Fruit fly (Drosophila melanogaster) whole organism, embryonic: ENCODE results near the gene Acat2.

Experiments used
- Adf1 ChIP-seq: fragments of 200-800 bp; sonication (Bioruptor generic); IDR thresholded peaks from 2 replicates; pipeline ENCODE4 v1.3.6; 2022; ENCODE audit warnings: missing biosample characterization, missing genetic modification characterization
- Atf-2 ChIP-seq: fragments of 200-800 bp; sonication (Bioruptor generic); optimal IDR thresholded peaks from 2 replicates; lab custom pipeline; 2016; ENCODE audit warnings: missing biosample characterization, missing genetic modification characterization
- CG10274 ChIP-seq: fragments of 200-800 bp; sonication (Bioruptor generic); optimal IDR thresholded peaks from 3 replicates; lab custom pipeline; 2017; ENCODE audit warnings: missing biosample characterization, mild to moderate bottlenecking, missing genetic modification characterization
- CG10431 ChIP-seq: fragments of 200-800 bp; sonication (Bioruptor generic); optimal IDR thresholded peaks from 3 replicates; lab custom pipeline; 2018; ENCODE audit warnings: missing biosample characterization, mild to moderate bottlenecking, missing genetic modification characterization
- CG11093 ChIP-seq: fragments of 200-800 bp; sonication (Bioruptor generic); IDR thresholded peaks from 3 replicates; pipeline ENCODE4 v1.3.6; 2022; ENCODE audit warnings: missing biosample characterization, missing genetic modification characterization
- CG13287 ChIP-seq: fragments of 200-800 bp; sonication (Bioruptor generic); IDR thresholded peaks from 2 replicates; pipeline ENCODE4 v1.3.6; 2022; ENCODE audit warnings: missing biosample characterization, missing genetic modification characterization; ENCODE audit not compliant: partially characterized antibody
- CG13424 ChIP-seq: fragments of 200-800 bp; sonication (Bioruptor generic); optimal IDR thresholded peaks from 2 replicates; lab custom pipeline; 2019; ENCODE audit warnings: missing biosample characterization, mild to moderate bottlenecking, missing genetic modification characterization, moderate library complexity
- CG13624 ChIP-seq: fragments of 200-800 bp; sonication (Bioruptor generic); optimal IDR thresholded peaks from 2 replicates; lab custom pipeline; 2016; ENCODE audit warnings: missing biosample characterization, missing genetic modification characterization
- CG14014 ChIP-seq: fragments of 200-800 bp; sonication (Bioruptor generic); IDR thresholded peaks from 2 replicates; pipeline ENCODE4 v1.3.6; 2022; ENCODE audit warnings: missing biosample characterization, missing genetic modification characterization
- CG1603 ChIP-seq: fragments of 200-800 bp; sonication (Bioruptor generic); optimal IDR thresholded peaks from 2 replicates; lab custom pipeline; 2019; ENCODE audit warnings: missing biosample characterization, mild to moderate bottlenecking, missing genetic modification characterization, moderate library complexity
- CG16779 ChIP-seq: fragments of 200-800 bp; sonication (Bioruptor generic); IDR thresholded peaks from 2 replicates; pipeline ENCODE4 v1.3.6; 2022; ENCODE audit warnings: missing biosample characterization, missing genetic modification characterization
- CG18262 ChIP-seq: fragments of 200-800 bp; optimal IDR thresholded peaks from 3 replicates; lab custom pipeline; 2019; ENCODE audit warnings: missing biosample characterization, mild to moderate bottlenecking, missing genetic modification characterization, moderate library complexity
- CG2202 ChIP-seq: fragments of 200-800 bp; sonication (Bioruptor generic); optimal IDR thresholded peaks from 2 replicates; lab custom pipeline; 2018; ENCODE audit warnings: missing biosample characterization, mild to moderate bottlenecking, missing genetic modification characterization
- CG31224 ChIP-seq: fragments of 200-800 bp; sonication (Bioruptor generic); IDR thresholded peaks from 2 replicates; pipeline ENCODE4 v1.3.6; 2022; ENCODE audit warnings: missing biosample characterization, missing genetic modification characterization
- CG3281 ChIP-seq: fragments of 200-800 bp; sonication (Bioruptor generic); optimal IDR thresholded peaks from 3 replicates; lab custom pipeline; 2017; ENCODE audit warnings: missing biosample characterization, mild to moderate bottlenecking, missing genetic modification characterization
- CG4707 ChIP-seq: fragments of 200-800 bp; sonication (Bioruptor generic); optimal IDR thresholded peaks from 2 replicates; lab custom pipeline; 2018; ENCODE audit warnings: missing biosample characterization, mild to moderate bottlenecking, missing genetic modification characterization, moderate library complexity
- CG4854 ChIP-seq: fragments of 200-800 bp; sonication (Bioruptor generic); optimal IDR thresholded peaks from 2 replicates; lab custom pipeline; 2016; ENCODE audit warnings: missing biosample characterization, missing genetic modification characterization, inconsistent platforms
- CG5245 ChIP-seq: fragments of 200-800 bp; sonication (Bioruptor generic); optimal IDR thresholded peaks from 3 replicates; lab custom pipeline; 2016; ENCODE audit warnings: missing biosample characterization, missing genetic modification characterization
- CG6254 ChIP-seq: fragments of 200-800 bp; sonication (Bioruptor generic); optimal IDR thresholded peaks from 3 replicates; lab custom pipeline; 2017; ENCODE audit warnings: mild to moderate bottlenecking, missing biosample characterization, missing genetic modification reagents, missing genetic modification characterization
- CG6654 ChIP-seq: fragments of 200-800 bp; sonication (Bioruptor generic); optimal IDR thresholded peaks from 2 replicates; lab custom pipeline; 2017; ENCODE audit warnings: missing biosample characterization, mild to moderate bottlenecking, missing genetic modification characterization
- CG9797 ChIP-seq: fragments of 200-800 bp; sonication (Bioruptor generic); optimal IDR thresholded peaks from 3 replicates; lab custom pipeline; 2018; ENCODE audit warnings: missing biosample characterization, mild to moderate bottlenecking, missing genetic modification characterization
- CG9932 ChIP-seq: fragments of 200-800 bp; sonication (Bioruptor generic); IDR thresholded peaks from 2 replicates; pipeline ENCODE4 v1.3.6; 2022; ENCODE audit warnings: missing biosample characterization, missing genetic modification characterization
- E2f2 ChIP-seq: fragments of 200-800 bp; sonication (Bioruptor generic); IDR thresholded peaks from 2 replicates; pipeline ENCODE4 v1.3.6; 2022; ENCODE audit warnings: missing biosample characterization, missing genetic modification characterization
- ERR ChIP-seq: fragments of 200-800 bp; sonication (Bioruptor generic); optimal IDR thresholded peaks from 2 replicates; lab custom pipeline; 2016; ENCODE audit warnings: missing biosample characterization, missing genetic modification characterization
- Gug ChIP-seq: fragments of 200-800 bp; sonication (Bioruptor generic); IDR thresholded peaks from 4 replicates; pipeline ENCODE4 v1.3.6; 2022; ENCODE audit warnings: missing biosample characterization, missing genetic modification characterization
- H2.0 ChIP-seq: fragments of 200-800 bp; sonication (Bioruptor generic); IDR thresholded peaks from 2 replicates; pipeline ENCODE4 v1.3.6; 2022; ENCODE audit warnings: missing biosample characterization, missing genetic modification characterization
- Hsf ChIP-seq: fragments of 200-800 bp; sonication (Bioruptor generic); optimal IDR thresholded peaks from 3 replicates; lab custom pipeline; 2016; ENCODE audit warnings: missing biosample characterization, missing genetic modification characterization
- Jarid2 ChIP-seq: fragments of 200-800 bp; sonication (Bioruptor generic); optimal IDR thresholded peaks from 3 replicates; lab custom pipeline; 2017; ENCODE audit warnings: mild to moderate bottlenecking, missing biosample characterization, missing genetic modification reagents, missing genetic modification characterization
- Mrtf ChIP-seq: fragments of 200-800 bp; sonication (Bioruptor generic); IDR thresholded peaks from 3 replicates; pipeline ENCODE4 v1.3.6; 2022; ENCODE audit warnings: missing biosample characterization, missing genetic modification characterization
- Nf-YA ChIP-seq: fragments of 200-800 bp; sonication (Bioruptor generic); IDR thresholded peaks from 2 replicates; pipeline ENCODE4 v1.3.6; 2022; ENCODE audit warnings: missing biosample characterization, missing genetic modification characterization
- Sry-δ ChIP-seq: fragments of 200-800 bp; sonication (Bioruptor generic); optimal IDR thresholded peaks from 2 replicates; lab custom pipeline; 2016; ENCODE audit warnings: missing biosample characterization, missing genetic modification characterization
- TFAM ChIP-seq: fragments of 200-800 bp; sonication (Bioruptor generic); optimal IDR thresholded peaks from 2 replicates; lab custom pipeline; 2017; ENCODE audit warnings: missing biosample characterization, missing genetic modification characterization, inconsistent platforms
- abd-A ChIP-seq: fragments of 200-800 bp; sonication (Bioruptor generic); optimal IDR thresholded peaks from 3 replicates; lab custom pipeline; 2019; ENCODE audit warnings: missing biosample characterization, mild to moderate bottlenecking, missing genetic modification characterization, moderate library complexity
- ato ChIP-seq: fragments of 200-800 bp; sonication (Bioruptor generic); IDR thresholded peaks from 2 replicates; pipeline ENCODE4 v1.3.6; 2022; ENCODE audit warnings: missing biosample characterization, missing genetic modification characterization; ENCODE audit not compliant: partially characterized antibody
- en ChIP-seq: fragments of 200-800 bp; sonication (Bioruptor generic); optimal IDR thresholded peaks from 2 replicates; lab custom pipeline; 2016; ENCODE audit warnings: missing biosample characterization, missing genetic modification characterization
- esg ChIP-seq: fragments of 200-800 bp; sonication (Bioruptor generic); conservative IDR thresholded peaks from 2 replicates; pipeline ENCODE4 v1.3.6; 2022; ENCODE audit warnings: missing biosample characterization, missing genetic modification characterization
- ewg ChIP-seq: fragments of 200-800 bp; sonication (Bioruptor generic); optimal IDR thresholded peaks from 3 replicates; lab custom pipeline; 2017; ENCODE audit warnings: mild to moderate bottlenecking, missing biosample characterization, missing genetic modification reagents, missing genetic modification characterization
- hkb ChIP-seq, 2 experiments: fragments of 200-800 bp in 1 of 2; fragments of >200 bp in 1 of 2; sonication (Bioruptor generic) in 1 of 2; IDR thresholded peaks in 1 of 2; optimal IDR thresholded peaks in 1 of 2; 2 replicates each; pipeline versions ENCODE4 v1.3.6 to Lab custom; 2017 to 2022; ENCODE audit warnings: missing biosample characterization in 1 of 2, missing genetic modification characterization in 1 of 2
- jumu ChIP-seq: fragments of 200-800 bp; sonication (Bioruptor generic); optimal IDR thresholded peaks from 3 replicates; lab custom pipeline; 2016; ENCODE audit warnings: missing biosample characterization, missing genetic modification characterization
- kni ChIP-seq: fragments of 200-800 bp; sonication (Bioruptor generic); optimal IDR thresholded peaks from 3 replicates; lab custom pipeline; 2017; ENCODE audit warnings: mild to moderate bottlenecking, missing biosample characterization, missing genetic modification reagents, missing genetic modification characterization
- knrl ChIP-seq: fragments of 200-800 bp; sonication (Bioruptor generic); IDR thresholded peaks from 3 replicates; pipeline ENCODE4 v1.3.6; 2022; ENCODE audit warnings: missing biosample characterization, missing genetic modification characterization; ENCODE audit not compliant: partially characterized antibody
- mirr ChIP-seq: fragments of 200-800 bp; sonication (Bioruptor generic); optimal IDR thresholded peaks from 3 replicates; lab custom pipeline; 2018; ENCODE audit warnings: missing biosample characterization, mild to moderate bottlenecking, missing genetic modification characterization
- nerfin-1 ChIP-seq: fragments of 200-800 bp; sonication (Bioruptor generic); optimal IDR thresholded peaks from 3 replicates; lab custom pipeline; 2019; ENCODE audit warnings: missing biosample characterization, mild to moderate bottlenecking, missing genetic modification characterization, moderate library complexity
- otp ChIP-seq: fragments of 200-800 bp; sonication (Bioruptor generic); IDR thresholded peaks from 3 replicates; pipeline ENCODE4, ENCODE4 v1.3.6; 2022; ENCODE audit warnings: missing biosample characterization, missing genetic modification characterization
- p53 ChIP-seq: fragments of 200-800 bp; sonication (Bioruptor generic); optimal IDR thresholded peaks from 2 replicates; lab custom pipeline; 2016; ENCODE audit warnings: missing biosample characterization, missing genetic modification characterization
- psq ChIP-seq: fragments of 200-800 bp; sonication (Bioruptor generic); optimal IDR thresholded peaks from 2 replicates; lab custom pipeline; 2017; ENCODE audit warnings: missing biosample characterization, missing genetic modification characterization
- sima ChIP-seq: fragments of 200-800 bp; sonication (Bioruptor generic); optimal IDR thresholded peaks from 2 replicates; lab custom pipeline; 2016; ENCODE audit warnings: missing biosample characterization, missing genetic modification characterization
- slbo ChIP-seq: fragments of 200-800 bp; sonication (Bioruptor generic); IDR thresholded peaks from 2 replicates; pipeline ENCODE4 v1.3.6; 2022; ENCODE audit warnings: missing biosample characterization, missing genetic modification characterization
- yki ChIP-seq: fragments of >200 bp; optimal IDR thresholded peaks from 3 replicates; lab custom pipeline; 2018
- z ChIP-seq: fragments of 200-800 bp; sonication (Bioruptor generic); IDR thresholded peaks from 3 replicates; pipeline ENCODE4 v1.3.6; 2022; ENCODE audit warnings: missing biosample characterization, missing genetic modification characterization
- zen2 ChIP-seq: fragments of 200-800 bp; sonication (Bioruptor generic); IDR thresholded peaks from 3 replicates; pipeline ENCODE4 v1.3.6; 2022; ENCODE audit warnings: missing biosample characterization, missing genetic modification characterization; ENCODE audit not compliant: partially characterized antibody
- zfh2 ChIP-seq: fragments of 200-800 bp; sonication (Bioruptor generic); optimal IDR thresholded peaks from 2 replicates; lab custom pipeline; 2016; ENCODE audit warnings: missing biosample characterization, missing genetic modification characterization

Acat2 gene

DNA sequence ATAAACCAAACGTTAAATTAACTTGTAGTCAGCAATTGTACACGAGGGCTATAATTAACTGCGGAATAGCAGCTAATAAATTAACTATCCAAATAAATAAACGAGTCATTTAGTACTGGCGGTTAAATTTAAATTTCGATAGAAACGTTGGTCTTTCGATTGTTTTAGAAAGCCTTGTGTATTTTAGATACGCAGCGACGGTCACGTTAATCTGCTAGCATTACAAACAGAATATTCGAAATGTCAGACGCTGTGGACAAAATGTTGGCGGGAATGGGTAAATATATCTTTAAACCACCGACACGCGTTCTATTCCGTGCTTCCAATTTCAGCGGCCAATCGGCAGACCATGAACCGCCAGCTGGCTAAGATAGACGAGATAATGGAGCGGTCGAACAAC, 28.8 kb downstream of the Acat2 start, which contains the start of gene msd1 (continued):
- no peak for TF ChIP-seq Nf-YA (GFP tag; lab: Robert Waterston, UW)
- no peak for TF ChIP-seq hkb (optimal IDR thresholded peaks at IDR 0.05; lab: Kevin White, UChicago)
- TF ChIP-seq hkb (GFP tag; IDR thresholded peaks at IDR 0.05; lab: Robert Waterston, UW) = no peak
- TF ChIP-seq ato (GFP tag; lab: Robert Waterston, UW) = 0 out of 2 replicates have a peak, but pooled peaks have one; percentile 41
- TF ChIP-seq CG31224 (GFP tag; lab: Robert Waterston, UW) = no peak
- TF ChIP-seq nerfin-1 (tag; lab: Kevin White, UChicago) = no peak
- TF ChIP-seq H2.0 (GFP tag; lab: Robert Waterston, UW) = no peak
- no peak for TF ChIP-seq CG6254 (GFP tag; lab: Kevin White, UChicago)
- TF ChIP-seq otp (GFP tag; lab: Robert Waterston, UW) = no peak
- TF ChIP-seq mirr (GFP tag; lab: Kevin White, UChicago) = no peak
- TF ChIP-seq esg (GFP tag; lab: Robert Waterston, UW) = no peak
- no peak for TF ChIP-seq Atf-2 (GFP tag; lab: Kevin White, UChicago)
- no peak for TF ChIP-seq CG3281 (GFP tag; lab: Kevin White, UChicago)
- TF ChIP-seq zen2 = no peak
- TF ChIP-seq E2f2 (GFP tag; lab: Robert Waterston, UW) = peak; percentile 97
- no peak for TF ChIP-seq CG5245 (GFP tag; lab: Kevin White, UChicago)
- TF ChIP-seq CG6654 (GFP tag; lab: Kevin White, UChicago) = no peak
- no peak for TF ChIP-seq p53 (GFP tag; lab: Kevin White, UChicago)
- no peak for TF ChIP-seq CG10274 (GFP tag; lab: Kevin White, UChicago)
- TF ChIP-seq kni (GFP tag; lab: Kevin White, UChicago) = no peak
- no peak for TF ChIP-seq Hsf (GFP tag; lab: Kevin White, UChicago)
- no peak for TF ChIP-seq jumu (GFP tag; lab: Kevin White, UChicago)
- no peak for TF ChIP-seq CG4854
- no peak for TF ChIP-seq ewg
- TF ChIP-seq zfh2 (GFP tag; lab: Kevin White, UChicago) = no peak
- no peak for TF ChIP-seq Gug
- no peak for TF ChIP-seq CG16779 (GFP tag; lab: Robert Waterston, UW)
- no peak for TF ChIP-seq CG11093 (GFP tag; lab: Robert Waterston, UW)
- peak; percentile 63 for TF ChIP-seq CG9797 (GFP tag; lab: Kevin White, UChicago)
- TF ChIP-seq z = no peak
- TF ChIP-seq CG18262 (tag; lab: Kevin White, UChicago) = no peak
- TF ChIP-seq TFAM (GFP tag; lab: Kevin White, UChicago) = no peak
- no peak for TF ChIP-seq psq (GFP tag; lab: Kevin White, UChicago)
- peak; percentile 59; the same call in 1 of the 2 replicates for TF ChIP-seq CG13287
- TF ChIP-seq CG10431 (GFP tag; lab: Kevin White, UChicago) = no peak
- no peak for TF ChIP-seq en (GFP tag; lab: Kevin White, UChicago)
- TF ChIP-seq Mrtf (GFP tag; lab: Robert Waterston, UW) = no peak
- no peak for TF ChIP-seq sima (GFP tag; lab: Kevin White, UChicago)
- TF ChIP-seq CG14014 = no peak
- TF ChIP-seq CG2202 (tag; lab: Kevin White, UChicago) = no peak
- no peak for TF ChIP-seq Adf1 (GFP tag; lab: Robert Waterston, UW)
- no peak for TF ChIP-seq CG13624 (GFP tag; lab: Kevin White, UChicago)
- TF ChIP-seq CG9932 (GFP tag; lab: Robert Waterston, UW) = no peak
- TF ChIP-seq yki (lab: Kevin White, UChicago) = no peak
- peak; percentile 35 for TF ChIP-seq Sry-δ
- TF ChIP-seq CG1603 = peak; percentile 54
- TF ChIP-seq slbo = no peak
- TF ChIP-seq Jarid2 = no peak
- TF ChIP-seq knrl (GFP tag; lab: Robert Waterston, UW) = no peak
- no peak for TF ChIP-seq CG13424
- no peak for TF ChIP-seq ERR
- TF ChIP-seq CG4707 (GFP tag; lab: Kevin White, UChicago) = no peak
- no peak for TF ChIP-seq abd-A
